Fruit fly (Drosophila melanogaster): ENCODE measurements around the gene Rga.

Gene Rga

dm6 chr3R:5592009-5592572, 20.8 kb downstream of the Rga start:
- TF ChIP-seq Sin3A (optimal IDR thresholded peaks at IDR 0.05): no peak
- TF ChIP-seq ttk (optimal IDR thresholded peaks at IDR 0.05): no peak
- TF ChIP-seq h (optimal IDR thresholded peaks at IDR 0.05): no peak
- TF ChIP-seq Myc (optimal IDR thresholded peaks at IDR 0.05): no peak
- TF ChIP-seq insv (optimal IDR thresholded peaks at IDR 0.05): no peak
- no peak for TF ChIP-seq psq (optimal IDR thresholded peaks at IDR 0.05)

DNA sequence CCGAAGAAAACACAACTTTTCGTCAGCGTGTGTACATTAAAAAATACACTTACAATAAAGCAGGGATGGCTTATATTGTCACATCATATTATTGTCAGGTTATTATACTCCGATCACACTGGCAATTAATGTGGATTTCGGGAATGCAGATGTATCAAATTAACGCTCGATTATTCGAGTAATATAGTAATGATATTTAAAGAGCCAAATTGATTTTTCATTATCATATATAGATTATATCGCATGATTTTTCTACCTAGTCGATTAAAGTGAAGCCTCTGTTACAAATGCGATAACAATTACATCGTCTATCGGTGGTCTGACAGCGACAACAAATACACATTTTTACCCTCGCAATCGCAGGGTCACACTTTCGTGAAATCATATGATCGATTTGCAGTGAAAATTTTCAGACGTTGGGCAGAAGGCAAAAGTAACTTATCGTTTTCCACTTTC, 21.5 kb downstream of the Rga start, which contains the start of the genes noi and Vha26:
Gene noi (minus strand): TSS at position 62 of the 456 bp plus-strand sequence.
Gene Vha26 (plus strand): TSS at position 366 of the 456 bp plus-strand sequence.
- TF ChIP-seq Sin3A (optimal IDR thresholded peaks at IDR 0.05): no peak
- no peak for TF ChIP-seq insv (optimal IDR thresholded peaks at IDR 0.05)
- TF ChIP-seq ttk (optimal IDR thresholded peaks at IDR 0.05): no peak
- TF ChIP-seq h (optimal IDR thresholded peaks at IDR 0.05): no peak
- no peak for TF ChIP-seq psq (optimal IDR thresholded peaks at IDR 0.05)

DNA sequence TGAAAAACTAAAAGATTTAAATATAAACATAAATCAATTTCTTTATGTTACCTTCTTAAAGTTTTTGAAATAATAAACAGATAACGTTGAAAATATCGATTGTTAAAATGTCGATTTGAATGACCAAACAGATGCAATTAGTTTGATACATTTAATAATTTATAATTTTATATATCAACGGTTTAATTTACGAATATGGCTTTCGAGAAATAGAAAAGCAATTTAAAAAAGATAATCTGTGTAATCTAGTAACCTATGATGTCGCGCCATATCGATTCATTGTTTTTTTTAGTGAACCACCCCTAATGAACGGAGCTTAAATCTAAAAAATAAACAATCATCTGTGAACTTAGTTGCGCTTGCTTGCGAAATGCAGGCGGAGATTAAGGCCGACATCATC, 24.3 kb downstream of the Rga start, which contains the start of gene PolZ2:
Gene PolZ2 (plus strand): TSS at position 301 of the 400 bp plus-strand sequence.
- TF ChIP-seq Sin3A (optimal IDR thresholded peaks at IDR 0.05): no peak
- no peak for TF ChIP-seq h (optimal IDR thresholded peaks at IDR 0.05)
- no peak for TF ChIP-seq Myc (optimal IDR thresholded peaks at IDR 0.05)
- no peak for TF ChIP-seq psq (optimal IDR thresholded peaks at IDR 0.05)
- TF ChIP-seq ttk (optimal IDR thresholded peaks at IDR 0.05): no peak
- TF ChIP-seq insv (optimal IDR thresholded peaks at IDR 0.05): no peak

dm6 chr3R:5587863-5588519, 24.9 kb downstream of the Rga start, which contains the start of gene CG2926:
CG2926 (minus strand) TSS chr3R:5588380.
- TF ChIP-seq Sin3A (optimal IDR thresholded peaks at IDR 0.05): no peak
- no peak for TF ChIP-seq psq (optimal IDR thresholded peaks at IDR 0.05)
- no peak for TF ChIP-seq ttk (optimal IDR thresholded peaks at IDR 0.05)
- TF ChIP-seq h (optimal IDR thresholded peaks at IDR 0.05): no peak
- TF ChIP-seq Myc (optimal IDR thresholded peaks at IDR 0.05): no peak
- TF ChIP-seq insv (optimal IDR thresholded peaks at IDR 0.05): no peak

DNA sequence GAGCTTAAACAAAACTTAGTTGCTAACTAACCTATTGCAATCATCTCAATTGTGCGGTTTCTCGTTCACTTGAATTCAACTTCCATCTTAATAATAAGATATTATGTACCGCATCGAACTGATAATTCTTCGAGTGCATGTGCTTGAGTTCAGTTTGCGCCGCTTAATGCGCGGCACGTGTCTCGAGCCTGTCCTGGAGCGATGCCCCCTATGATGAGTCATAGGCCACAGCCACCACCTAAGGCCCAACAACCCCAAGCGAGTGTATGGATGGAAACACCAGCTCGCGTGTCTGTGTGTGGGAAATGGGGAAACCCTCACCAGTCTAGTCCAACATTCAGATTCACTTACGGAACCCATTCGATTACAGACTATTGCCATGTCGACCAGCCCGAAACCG, 39.0 kb downstream of the Rga start:
- TF ChIP-seq h (optimal IDR thresholded peaks at IDR 0.05) (no peak), Sin3A (optimal IDR thresholded peaks at IDR 0.05) (no peak), ttk (optimal IDR thresholded peaks at IDR 0.05) (no peak), Myc (optimal IDR thresholded peaks at IDR 0.05) (no peak), psq (optimal IDR thresholded peaks at IDR 0.05) (no peak), insv (optimal IDR thresholded peaks at IDR 0.05) (no peak)

DNA sequence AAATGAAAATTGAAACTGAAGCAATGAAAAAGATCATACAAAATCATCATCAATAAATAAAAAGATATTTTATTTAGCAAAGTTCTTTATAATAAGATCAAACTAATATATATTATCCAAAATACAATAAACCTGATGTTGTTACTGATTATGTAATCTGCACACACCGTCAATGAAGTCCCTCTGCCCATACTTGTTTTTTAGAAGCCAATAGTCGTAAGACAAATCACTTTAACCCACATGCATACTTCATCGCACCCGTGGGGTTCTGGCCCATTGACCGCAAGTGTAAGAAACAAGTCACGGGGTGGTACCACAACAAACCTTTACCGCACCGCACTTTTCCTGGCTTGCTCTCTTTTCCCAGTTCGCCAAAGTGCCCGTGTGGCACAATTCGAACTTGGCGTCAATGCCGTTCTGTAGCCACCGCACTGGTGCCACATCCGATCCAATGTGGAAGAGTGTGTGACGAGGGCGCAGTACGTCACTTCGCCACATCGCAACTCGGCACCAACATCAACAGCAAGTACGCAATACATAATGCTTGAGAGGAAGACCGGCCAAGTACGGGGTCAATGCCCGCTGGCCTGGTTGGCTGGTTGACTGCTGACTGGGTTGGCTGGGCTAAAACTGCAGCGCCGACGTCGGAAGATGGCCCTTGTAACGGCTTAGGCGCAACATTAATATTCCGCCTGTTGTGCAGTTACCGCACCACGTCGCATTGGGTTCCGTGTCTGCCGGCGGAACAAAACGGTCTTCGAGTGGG, 39.8 kb downstream of the Rga start:
- TF ChIP-seq Sin3A (optimal IDR thresholded peaks at IDR 0.05) (no peak), Myc (optimal IDR thresholded peaks at IDR 0.05) (no peak), insv (optimal IDR thresholded peaks at IDR 0.05) (no peak), psq (optimal IDR thresholded peaks at IDR 0.05) (no peak), ttk (optimal IDR thresholded peaks at IDR 0.05) (no peak), h (optimal IDR thresholded peaks at IDR 0.05) (no peak)

DNA sequence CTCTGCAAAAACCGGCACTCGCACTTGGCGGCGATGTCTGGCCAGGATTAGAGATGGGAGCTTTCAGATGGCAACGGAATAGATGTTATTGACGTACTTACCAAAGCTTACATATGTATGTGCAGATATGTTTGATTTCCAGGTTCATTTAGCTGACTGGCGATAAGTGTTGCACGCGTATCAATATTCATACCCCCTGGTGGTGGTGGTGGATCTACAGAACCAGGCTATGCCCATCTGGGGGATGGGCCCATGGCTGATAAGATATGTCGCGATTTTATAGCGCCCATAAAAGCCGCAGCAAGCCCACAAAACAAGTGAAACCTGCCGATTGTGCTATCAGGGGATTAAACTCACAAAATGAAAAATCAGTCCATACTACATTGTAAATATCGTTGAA, 41.2 kb downstream of the Rga start:
- no peak for TF ChIP-seq ttk (optimal IDR thresholded peaks at IDR 0.05)
- no peak for TF ChIP-seq h (optimal IDR thresholded peaks at IDR 0.05)
- TF ChIP-seq psq (optimal IDR thresholded peaks at IDR 0.05): no peak
- no peak for TF ChIP-seq insv (optimal IDR thresholded peaks at IDR 0.05)
- no peak for TF ChIP-seq Sin3A (optimal IDR thresholded peaks at IDR 0.05)
- TF ChIP-seq Myc (optimal IDR thresholded peaks at IDR 0.05): no peak

dm6 chr3R:5571437-5571750, 41.5 kb downstream of the Rga start:
- no peak for TF ChIP-seq insv (optimal IDR thresholded peaks at IDR 0.05)
- no peak for TF ChIP-seq Myc (optimal IDR thresholded peaks at IDR 0.05)
- no peak for TF ChIP-seq h (optimal IDR thresholded peaks at IDR 0.05)
- no peak for TF ChIP-seq ttk (optimal IDR thresholded peaks at IDR 0.05)
- no peak for TF ChIP-seq psq (optimal IDR thresholded peaks at IDR 0.05)
- TF ChIP-seq Sin3A (optimal IDR thresholded peaks at IDR 0.05): no peak

- TF ChIP-seq insv (optimal IDR thresholded peaks at IDR 0.05) (no peak), psq (optimal IDR thresholded peaks at IDR 0.05) (no peak), ttk (optimal IDR thresholded peaks at IDR 0.05) (no peak), h (optimal IDR thresholded peaks at IDR 0.05) (no peak), Myc (optimal IDR thresholded peaks at IDR 0.05) (no peak), Sin3A (optimal IDR thresholded peaks at IDR 0.05) (no peak)
These were observed 42.1 kb downstream of the Rga start, which contains the start of gene CRMP for dm6 chr3R:5570635-5571436. CRMP (plus strand) TSS chr3R:5571108.

DNA sequence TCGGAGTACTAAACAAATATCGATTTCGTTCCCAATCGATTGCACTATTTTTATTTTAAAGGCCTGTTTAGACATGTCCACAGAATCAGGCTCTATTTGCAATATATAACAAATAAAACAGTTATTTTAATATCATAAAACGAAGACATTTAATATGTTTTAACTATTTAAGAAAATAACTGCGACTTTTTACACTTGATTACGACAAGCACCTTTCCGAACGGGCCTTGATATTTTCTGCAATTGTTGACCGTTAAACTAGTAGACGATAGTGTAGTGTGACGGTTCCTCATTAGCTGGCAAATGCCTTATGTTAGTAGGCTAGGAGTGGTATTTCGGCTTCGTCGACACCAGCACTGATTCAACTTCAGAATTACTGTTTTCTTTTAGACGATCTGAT, 44.3 kb downstream of the Rga start, which contains the start of the genes CG2931 and Rheb:
Gene CG2931 (minus strand): TSS at position 26 of the 400 bp plus-strand sequence.
Gene Rheb (plus strand): TSS at position 332 of the 400 bp plus-strand sequence.
- TF ChIP-seq psq (optimal IDR thresholded peaks at IDR 0.05) (no peak), insv (optimal IDR thresholded peaks at IDR 0.05) (no peak), Sin3A (optimal IDR thresholded peaks at IDR 0.05) (no peak), h (optimal IDR thresholded peaks at IDR 0.05) (no peak), ttk (optimal IDR thresholded peaks at IDR 0.05) (no peak), Myc (optimal IDR thresholded peaks at IDR 0.05) (no peak)

dm6 chr3R:5565623-5566022, 47.3 kb downstream of the Rga start:
- no peak for TF ChIP-seq Myc (optimal IDR thresholded peaks at IDR 0.05)
- no peak for TF ChIP-seq insv (optimal IDR thresholded peaks at IDR 0.05)
- TF ChIP-seq psq (optimal IDR thresholded peaks at IDR 0.05): no peak
- no peak for TF ChIP-seq Sin3A (optimal IDR thresholded peaks at IDR 0.05)
- no peak for TF ChIP-seq h (optimal IDR thresholded peaks at IDR 0.05)
- TF ChIP-seq ttk (optimal IDR thresholded peaks at IDR 0.05): no peak

All from Kc167 (cell line).